Fruit fly (Drosophila melanogaster) whole organism, prepupa: ENCODE results near the gene Eno.

Experiments used
- Blimp-1 ChIP-seq: fragments of 200-800 bp; sonication (Bioruptor generic); optimal IDR thresholded peaks from 3 replicates; lab custom pipeline; 2017; ENCODE audit warnings: missing biosample characterization, missing genetic modification characterization, mild to moderate bottlenecking, moderate library complexity, missing genetic modification reagents
- CG10669 ChIP-seq: fragments of 200-800 bp; sonication (Bioruptor generic); optimal IDR thresholded peaks from 3 replicates; lab custom pipeline; 2018; ENCODE audit warnings: missing biosample characterization, mild to moderate bottlenecking, missing genetic modification characterization, moderate library complexity
- CG11902 ChIP-seq: fragments of 200-800 bp; sonication (Bioruptor generic); optimal IDR thresholded peaks from 3 replicates; lab custom pipeline; 2016; ENCODE audit warnings: missing biosample characterization, missing genetic modification characterization
- CG15336 ChIP-seq: fragments of 200-800 bp; sonication (Bioruptor generic); IDR thresholded peaks from 2 replicates; pipeline ENCODE4 v1.3.6; 2022; ENCODE audit warnings: missing biosample characterization, missing genetic modification characterization
- CG1621 ChIP-seq: fragments of 200-800 bp; sonication (Bioruptor generic); optimal IDR thresholded peaks from 3 replicates; lab custom pipeline; 2018; ENCODE audit warnings: missing biosample characterization, mild to moderate bottlenecking, missing genetic modification characterization
- CG16779 ChIP-seq: fragments of 200-800 bp; sonication (Bioruptor generic); optimal IDR thresholded peaks from 3 replicates; lab custom pipeline; 2017; ENCODE audit warnings: missing biosample characterization, mild to moderate bottlenecking, missing genetic modification characterization
- CG3032 ChIP-seq: fragments of 200-800 bp; optimal IDR thresholded peaks from 2 replicates; lab custom pipeline; 2019; ENCODE audit warnings: missing biosample characterization, mild to moderate bottlenecking, missing genetic modification characterization, moderate library complexity
- CG32006 ChIP-seq: fragments of 200-800 bp; sonication (Bioruptor generic); optimal IDR thresholded peaks from 3 replicates; lab custom pipeline; 2017; ENCODE audit warnings: missing biosample characterization, mild to moderate bottlenecking, missing genetic modification characterization
- CG3919 ChIP-seq: fragments of 200-800 bp; sonication (Bioruptor generic); optimal IDR thresholded peaks from 3 replicates; lab custom pipeline; 2016; ENCODE audit warnings: missing biosample characterization, missing genetic modification characterization
- CG4318 ChIP-seq: fragments of 200-800 bp; sonication (Bioruptor generic); optimal IDR thresholded peaks from 3 replicates; lab custom pipeline; 2017; ENCODE audit warnings: missing biosample characterization, mild to moderate bottlenecking, missing genetic modification characterization
- CG8119 ChIP-seq: fragments of 200-800 bp; sonication (Bioruptor generic); IDR thresholded peaks from 3 replicates; pipeline ENCODE4 v1.3.6; 2022; ENCODE audit warnings: missing biosample characterization, missing genetic modification characterization
- Eip75B ChIP-seq: fragments of 200-800 bp; sonication (Bioruptor generic); optimal IDR thresholded peaks from 3 replicates; lab custom pipeline; 2016; ENCODE audit warnings: missing biosample characterization, missing genetic modification characterization
- Eip78C ChIP-seq: fragments of 200-800 bp; sonication (Bioruptor generic); peaks from one replicate; lab custom pipeline; 2016; ENCODE audit warnings: missing biosample characterization, missing genetic modification characterization
- Ets21C ChIP-seq: fragments of 200-800 bp; sonication (Bioruptor generic); optimal IDR thresholded peaks from 3 replicates; lab custom pipeline; 2016; ENCODE audit warnings: missing biosample characterization, missing genetic modification characterization
- Gug ChIP-seq: fragments of 200-800 bp; sonication (Bioruptor generic); IDR thresholded peaks from 2 replicates; pipeline ENCODE4 v1.3.6; 2022; ENCODE audit warnings: missing biosample characterization, missing genetic modification characterization
- Hr39 ChIP-seq: fragments of 200-800 bp; sonication (Bioruptor generic); optimal IDR thresholded peaks from 2 replicates; lab custom pipeline; 2016; ENCODE audit warnings: missing biosample characterization, missing genetic modification characterization
- Hr4 ChIP-seq: fragments of 200-800 bp; sonication (Bioruptor generic); optimal IDR thresholded peaks from 3 replicates; lab custom pipeline; 2016; ENCODE audit warnings: missing biosample characterization, missing genetic modification characterization
- Met ChIP-seq: fragments of 200-800 bp; sonication (Bioruptor generic); optimal IDR thresholded peaks from 3 replicates; lab custom pipeline; 2016; ENCODE audit warnings: missing biosample characterization, missing genetic modification characterization
- Smox ChIP-seq: fragments of 200-800 bp; sonication (Bioruptor generic); optimal IDR thresholded peaks from 3 replicates; lab custom pipeline; 2016; ENCODE audit warnings: missing biosample characterization, missing genetic modification characterization
- Sox102F ChIP-seq: fragments of 200-800 bp; sonication (Bioruptor generic); optimal IDR thresholded peaks from 2 replicates; lab custom pipeline; 2016; ENCODE audit warnings: missing biosample characterization, mild to moderate bottlenecking, missing genetic modification characterization
- Sox14 ChIP-seq: fragments of 200-800 bp; sonication (Bioruptor generic); optimal IDR thresholded peaks from 3 replicates; lab custom pipeline; 2016; ENCODE audit warnings: missing biosample characterization, missing genetic modification characterization
- cyc ChIP-seq: fragments of 200-800 bp; sonication (Bioruptor generic); optimal IDR thresholded peaks from 3 replicates; lab custom pipeline; 2016; ENCODE audit warnings: missing biosample characterization, missing genetic modification characterization
- eg ChIP-seq: fragments of 200-800 bp; sonication (Bioruptor generic); IDR thresholded peaks from 3 replicates; pipeline ENCODE4 v1.3.6; 2022; ENCODE audit warnings: missing biosample characterization, missing genetic modification characterization
- esn ChIP-seq: fragments of 200-800 bp; sonication (Bioruptor generic); optimal IDR thresholded peaks from 2 replicates; lab custom pipeline; 2016; ENCODE audit warnings: missing biosample characterization, mild to moderate bottlenecking, missing genetic modification characterization, moderate library complexity
- fkh ChIP-seq: fragments of 200-800 bp; sonication (Bioruptor generic); optimal IDR thresholded peaks from 3 replicates; lab custom pipeline; 2017; ENCODE audit warnings: missing biosample characterization, mild to moderate bottlenecking, missing genetic modification characterization, moderate library complexity
- lz ChIP-seq: fragments of 200-800 bp; sonication (Bioruptor generic); optimal IDR thresholded peaks from 3 replicates; lab custom pipeline; 2016; ENCODE audit warnings: missing biosample characterization, missing genetic modification characterization
- net ChIP-seq: fragments of 200-800 bp; sonication (Bioruptor generic); optimal IDR thresholded peaks from 3 replicates; lab custom pipeline; 2016; ENCODE audit warnings: missing biosample characterization, missing genetic modification characterization
- svp ChIP-seq: fragments of 200-800 bp; sonication (Bioruptor generic); peaks from one replicate; lab custom pipeline; 2016; ENCODE audit warnings: missing biosample characterization, missing genetic modification characterization
- vri ChIP-seq: fragments of 200-800 bp; sonication (Bioruptor generic); optimal IDR thresholded peaks from 3 replicates; lab custom pipeline; 2016; ENCODE audit warnings: missing biosample characterization, mild to moderate bottlenecking, missing genetic modification characterization

Gene Eno

dm6 chr2L:1723135-1723936, 6.1 kb downstream of the Eno start (continued):
- TF ChIP-seq fkh (GFP tag; lab: Kevin White, UChicago) (peak; percentile 16), Sox14 (GFP tag; lab: Kevin White, UChicago) (peak; percentile 38), Hr4 (peak; percentile 0), CG15336 (peak; percentile 21; the same call in 1 of the 2 replicates), CG32006 (peak; percentile 2), CG3032 (peak; percentile 4)

- TF ChIP-seq svp (GFP tag; lab: Kevin White, UChicago) = peak; percentile 79
- no peak for TF ChIP-seq Eip75B
- TF ChIP-seq eg = 0 out of 3 replicates have a peak, but pooled peaks have one; percentile 26
- TF ChIP-seq Hr39 (GFP tag; lab: Kevin White, UChicago) = no peak
- peak; percentile 68 for TF ChIP-seq vri
- TF ChIP-seq CG8119 (GFP tag; lab: Robert Waterston, UW) = peak; percentile 21; the same call in 1 of the 3 replicates
- TF ChIP-seq Sox102F (GFP tag; lab: Kevin White, UChicago) = no peak
- no peak for TF ChIP-seq cyc (GFP tag; lab: Kevin White, UChicago)
- TF ChIP-seq CG1621 = no peak
Observed at dm6 chr2L:1722260-1722659, 7.2 kb downstream of the Eno start.

- no peak for TF ChIP-seq CG10669 (GFP tag; lab: Kevin White, UChicago)
- TF ChIP-seq fkh (GFP tag; lab: Kevin White, UChicago) = peak; percentile 33
- peak; percentile 92 for TF ChIP-seq svp (GFP tag; lab: Kevin White, UChicago)
- peak; percentile 88 for TF ChIP-seq vri
- no peak for TF ChIP-seq CG11902 (GFP tag; lab: Kevin White, UChicago)
- no peak for TF ChIP-seq Met (GFP tag; lab: Kevin White, UChicago)
- TF ChIP-seq Ets21C (GFP tag; lab: Kevin White, UChicago) = no peak
- TF ChIP-seq CG4318 = no peak
Observed at dm6 chr2L:1720846-1721506, 8.5 kb downstream of the Eno start.

- TF ChIP-seq lz (GFP tag; lab: Kevin White, UChicago) (no peak), svp (GFP tag; lab: Kevin White, UChicago) (peak; percentile 99), vri (peak; percentile 12)
Observed at dm6 chr2L:1719971-1720370, 9.5 kb downstream of the Eno start.

dm6 chr2L:1717247-1717646, 12.2 kb downstream of the Eno start:
- TF ChIP-seq esn (GFP tag; lab: Kevin White, UChicago) (no peak), net (GFP tag; lab: Kevin White, UChicago) (no peak), CG3919 (no peak)

- TF ChIP-seq Smox (GFP tag; lab: Kevin White, UChicago) = no peak
- TF ChIP-seq Eip75B = no peak
- TF ChIP-seq CG16779 (tag; lab: Kevin White, UChicago) = no peak
- peak; percentile 32 for TF ChIP-seq Eip78C (GFP tag; lab: Kevin White, UChicago)
- no peak for TF ChIP-seq Sox14 (GFP tag; lab: Kevin White, UChicago)
- no peak for TF ChIP-seq Gug (GFP tag; lab: Robert Waterston, UW)
- TF ChIP-seq Blimp-1 (GFP tag; lab: Kevin White, UChicago) = no peak
- TF ChIP-seq eg = no peak
- no peak for TF ChIP-seq CG3919
- TF ChIP-seq, all 60 proteins: peak for 1
Observed at dm6 chr2L:1715699-1716333, 13.6 kb downstream of the Eno start, which contains the start of gene frtz. Gene frtz, minus strand, starts transcription at chr2L:1715851.
